Worm (Caenorhabditis elegans): Measurements from ENCODE around the gene srz-1.
"Not testable (repeated sequence)": the region's sequence is repeated elsewhere in the genome, so short reads cannot be mapped to it uniquely, and the experiment has no call there.

DNA sequence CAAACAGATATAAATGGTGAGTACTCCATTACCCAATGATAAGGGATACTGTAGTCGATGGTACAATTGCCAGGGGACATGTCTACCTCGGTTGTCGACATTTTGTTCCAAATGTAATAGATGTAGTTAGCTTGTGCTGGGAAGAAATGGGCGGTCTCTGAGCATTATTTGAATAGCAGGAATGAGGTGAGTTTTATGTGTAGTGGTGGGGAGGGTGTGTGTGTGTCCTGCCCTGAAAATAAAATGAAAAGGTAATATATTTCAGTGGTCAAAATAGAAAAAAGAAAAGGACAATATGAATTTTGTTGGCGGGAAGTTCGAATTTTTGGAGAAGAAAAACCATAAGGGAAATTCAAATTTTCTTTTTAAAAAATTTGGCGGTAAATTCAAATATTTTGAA is 14.8 kb upstream of the srz-1 start, which contains the start of gene Y70C5B.2:
- not testable (repeated sequence) for TF ChIP-seq nhr-76 (tag; optimal IDR thresholded peaks at IDR 0.05); mls-2 (tag; optimal IDR thresholded peaks at IDR 0.05); ces-1 (GFP tag; optimal IDR thresholded peaks at IDR 0.05); nhr-237 (tag; optimal IDR thresholded peaks at IDR 0.05); mep-1 (tag; optimal IDR thresholded peaks at IDR 0.05); lsy-2 (tag; optimal IDR thresholded peaks at IDR 0.05); pha-4 (tag; optimal IDR thresholded peaks at IDR 0.05); blmp-1 (tag; optimal IDR thresholded peaks at IDR 0.05); nhr-28 (tag; optimal IDR thresholded peaks at IDR 0.05); zip-8 (tag; optimal IDR thresholded peaks at IDR 0.05); flh-1 (GFP tag; optimal IDR thresholded peaks at IDR 0.05); elt-1 (tag; optimal IDR thresholded peaks at IDR 0.05; ENCODE audit: borderline replicate concordance, insufficient read depth); lin-13 (tag; optimal IDR thresholded peaks at IDR 0.05); drap-1 (GFP tag; optimal IDR thresholded peaks at IDR 0.05)
